Worm (Caenorhabditis elegans) whole organism, L2 larva: ENCODE measurements around the gene srx-82.

Experiments used
- elt-3 ChIP-seq: sonication (generic microtip); optimal IDR thresholded peaks from 2 replicates; lab custom pipeline; 2017; ENCODE audit warnings: missing biosample characterization, missing genetic modification characterization
- nhr-12 ChIP-seq: fragments of 150-350 bp; optimal IDR thresholded peaks from 2 replicates; lab custom pipeline; 2014; ENCODE audit warnings: missing biosample characterization, missing genetic modification characterization
- nhr-237 ChIP-seq: fragments of 150-350 bp; optimal IDR thresholded peaks from 2 replicates; lab custom pipeline; 2014; ENCODE audit warnings: missing biosample characterization, missing genetic modification characterization
- sma-3 ChIP-seq: sonication (generic microtip); optimal IDR thresholded peaks from 2 replicates; lab custom pipeline; 2016; ENCODE audit warnings: missing genetic modification reagents, missing genetic modification characterization, missing compliant biosample characterization
- ztf-1 ChIP-seq: fragments of 200-800 bp; sonication (Bioruptor generic); conservative IDR thresholded peaks from 2 replicates; pipeline ENCODE4 v1.3.6; 2022; ENCODE audit warnings: missing genetic modification characterization, missing compliant biosample characterization

- TF ChIP-seq elt-3 (tag; lab: Kevin White, UChicago) (no peak), nhr-237 (tag; lab: Kevin White, UChicago) (no peak), ztf-1 (GFP tag; lab: Robert Waterston, UW) (no peak), sma-3 (GFP tag; lab: Kevin White, UChicago) (no peak), nhr-12 (no peak)
Measured at ce11 chrV:11564573-11564972, 25.0 kb upstream of the srx-82 start, which contains the start of gene srx-87.
